Worm (Caenorhabditis elegans) whole organism, L1 larva: ENCODE results near the gene fbxc-39.
"Not testable (repeated sequence)": the region's sequence is repeated elsewhere in the genome, so short reads cannot be mapped to it uniquely, and the experiment has no call there.

Source experiments
- efl-1 ChIP-seq, 4 experiments: fragments of 150-350 bp; optimal IDR thresholded peaks in 3 of 4; peaks in 1 of 4; 1 replicate in 1 of 4; 2 replicates in 3 of 4; lab custom pipeline; 2014; ENCODE audit warnings: missing biosample characterization in 2 of 4, missing genetic modification characterization in 2 of 4, missing genetic modification reagents in 2 of 4
- efl-3 ChIP-seq: fragments of 200-800 bp; sonication (Bioruptor generic); optimal IDR thresholded peaks from 2 replicates; lab custom pipeline; 2018; ENCODE audit warnings: mild to moderate bottlenecking, missing genetic modification characterization, missing compliant biosample characterization
- lin-13 ChIP-seq: fragments of 150-350 bp; optimal IDR thresholded peaks from 2 replicates; lab custom pipeline; 2014; ENCODE audit warnings: missing biosample characterization, missing genetic modification reagents, missing genetic modification characterization
- lsy-2 ChIP-seq, 2 experiments: fragments of 150-350 bp; optimal IDR thresholded peaks; 2 replicates each; lab custom pipeline; 2014; ENCODE audit warnings: missing biosample characterization in 2 of 2, missing genetic modification characterization in 2 of 2
- nhr-12 ChIP-seq: sonication (generic microtip); optimal IDR thresholded peaks from 2 replicates; lab custom pipeline; 2017; ENCODE audit warnings: missing biosample characterization, missing genetic modification characterization
- nhr-19 ChIP-seq: fragments of 200-800 bp; sonication (Bioruptor generic); conservative IDR thresholded peaks from 2 replicates; pipeline ENCODE4 v1.3.6; 2022; ENCODE audit warnings: missing genetic modification characterization, missing compliant biosample characterization
- nhr-28 ChIP-seq: fragments of 150-350 bp; optimal IDR thresholded peaks from 2 replicates; lab custom pipeline; 2014; ENCODE audit warnings: missing biosample characterization, missing genetic modification characterization
- pqm-1 ChIP-seq: sonication (generic microtip); optimal IDR thresholded peaks from 3 replicates; lab custom pipeline; 2017; ENCODE audit warnings: missing biosample characterization, missing genetic modification characterization
- rnt-1 ChIP-seq: sonication (generic microtip); optimal IDR thresholded peaks from 2 replicates; lab custom pipeline; 2016; ENCODE audit warnings: mild to moderate bottlenecking, missing genetic modification characterization, moderate library complexity, missing compliant biosample characterization
- ztf-11 ChIP-seq, 2 experiments: sonication (generic microtip); optimal IDR thresholded peaks; 2 replicates each; lab custom pipeline; 2016 to 2017; ENCODE audit warnings: missing genetic modification characterization in 2 of 2, missing biosample characterization in 1 of 2, missing compliant biosample characterization in 1 of 2

ce11 chrII:1006375-1006774, 17.8 kb downstream of the fbxc-39 start, which contains the start of gene F45D11.14:
- not testable (repeated sequence) for TF ChIP-seq pqm-1 (tag; lab: Kevin White, UChicago); ztf-11 (tag; optimal IDR thresholded peaks at IDR 0.05; lab: Kevin White, UChicago); nhr-28 (tag; lab: Kevin White, UChicago); rnt-1; lin-13; efl-3 (GFP tag; lab: Kevin White, UChicago); lsy-2 (tag; optimal IDR thresholded peaks at IDR 0.05; lab: Kevin White, UChicago); nhr-12; efl-1 (optimal IDR thresholded peaks at IDR 0.05; lab: Kevin White, UChicago); efl-1 (GFP tag; optimal IDR thresholded peaks at IDR 0.05 in 1 of 2; lab: Kevin White, UChicago); nhr-19 (GFP tag; lab: Robert Waterston, UW)
